Worm (Caenorhabditis elegans) whole organism, mixed stage, embryonic: ENCODE data around the gene srx-9.

Source experiments
- blmp-1 ChIP-seq: fragments of 150-350 bp; optimal IDR thresholded peaks from 2 replicates; lab custom pipeline; 2014; ENCODE audit warnings: missing biosample characterization, missing genetic modification characterization
- ces-1 ChIP-seq: fragments of 150-350 bp; optimal IDR thresholded peaks from 2 replicates; lab custom pipeline; 2014; ENCODE audit warnings: missing biosample characterization, missing genetic modification reagents, missing genetic modification characterization
- lin-13 ChIP-seq: fragments of 150-350 bp; optimal IDR thresholded peaks from 2 replicates; lab custom pipeline; 2014; ENCODE audit warnings: missing biosample characterization, missing genetic modification characterization
- lsy-2 ChIP-seq: fragments of 150-350 bp; optimal IDR thresholded peaks from 2 replicates; lab custom pipeline; 2014; ENCODE audit warnings: missing biosample characterization, missing genetic modification characterization
- mab-5 ChIP-seq: fragments of 150-350 bp; optimal IDR thresholded peaks from 2 replicates; lab custom pipeline; 2014; ENCODE audit warnings: missing biosample characterization, missing genetic modification characterization
- mep-1 ChIP-seq: fragments of 150-350 bp; optimal IDR thresholded peaks from 2 replicates; lab custom pipeline; 2017; ENCODE audit warnings: missing biosample characterization, missing genetic modification reagents, missing genetic modification characterization, inconsistent platforms
- nhr-12 ChIP-seq: fragments of 150-350 bp; optimal IDR thresholded peaks from 2 replicates; lab custom pipeline; 2014; ENCODE audit warnings: missing biosample characterization, missing genetic modification characterization
- nhr-2 ChIP-seq: fragments of 150-350 bp; optimal IDR thresholded peaks from 2 replicates; lab custom pipeline; 2014; ENCODE audit warnings: missing biosample characterization, missing genetic modification characterization
- nhr-237 ChIP-seq: fragments of 150-350 bp; optimal IDR thresholded peaks from 2 replicates; lab custom pipeline; 2014; ENCODE audit warnings: missing biosample characterization, missing genetic modification characterization
- nhr-28 ChIP-seq: fragments of 150-350 bp; optimal IDR thresholded peaks from 2 replicates; lab custom pipeline; 2014; ENCODE audit warnings: missing biosample characterization, missing genetic modification characterization
- nhr-76 ChIP-seq: sonication (generic microtip); optimal IDR thresholded peaks from 2 replicates; lab custom pipeline; 2017; ENCODE audit warnings: missing biosample characterization, missing genetic modification characterization
- sem-2 ChIP-seq: fragments of 200-800 bp; sonication (Bioruptor generic); optimal IDR thresholded peaks from 2 replicates; lab custom pipeline; 2018; ENCODE audit warnings: mild to moderate bottlenecking, missing genetic modification characterization, missing compliant biosample characterization
- snpc-4 ChIP-seq: fragments of 150-350 bp; optimal IDR thresholded peaks from 2 replicates; lab custom pipeline; 2014; ENCODE audit warnings: missing biosample characterization, missing genetic modification characterization
- unc-62 ChIP-seq: fragments of 150-350 bp; optimal IDR thresholded peaks from 2 replicates; lab custom pipeline; 2014; ENCODE audit warnings: missing biosample characterization, missing genetic modification reagents, missing genetic modification characterization

DNA sequence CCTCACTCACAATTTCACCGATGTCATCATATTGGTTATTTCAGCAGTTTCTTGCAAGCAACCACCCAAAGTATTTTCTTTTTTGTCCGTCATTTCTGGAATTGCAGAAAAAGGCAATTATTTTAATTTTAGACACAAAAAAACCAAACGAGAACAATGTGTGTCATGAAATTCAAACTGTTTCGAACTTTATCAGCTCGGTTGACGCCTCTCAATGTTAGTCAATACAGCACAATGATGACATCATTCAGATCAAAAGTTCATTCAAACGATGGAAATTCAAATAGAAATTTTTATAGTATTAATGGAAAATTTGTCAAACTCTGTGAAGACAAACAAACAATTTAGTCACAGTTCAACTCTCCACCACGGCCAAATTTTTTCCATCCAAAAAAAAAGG, 3.3 kb downstream of the srx-9 start, which contains the start of gene fbxa-105:
- TF ChIP-seq nhr-237 (tag; lab: Kevin White, UChicago) (no peak), nhr-76 (tag; lab: Kevin White, UChicago) (no peak), lin-13 (tag; lab: Kevin White, UChicago) (no peak), unc-62 (GFP tag; lab: Kevin White, UChicago) (no peak), mep-1 (tag; lab: Kevin White, UChicago) (no peak), lsy-2 (no peak), nhr-2 (no peak), snpc-4 (tag; lab: Kevin White, UChicago) (no peak), nhr-28 (tag; lab: Kevin White, UChicago) (no peak), sem-2 (GFP tag; lab: Kevin White, UChicago) (no peak), blmp-1 (tag; lab: Kevin White, UChicago) (no peak), mab-5 (tag; lab: Kevin White, UChicago) (no peak), nhr-12 (tag; lab: Kevin White, UChicago) (no peak), ces-1 (GFP tag; lab: Kevin White, UChicago) (no peak)
